Fruit fly (Drosophila melanogaster): ENCODE measurements around the gene Pink1.
A peak's percentile ranks its signal among the peaks of the same experiment; 100 is the strongest.

The Pink1 gene

dm6 chrX:6662378-6662777 lies 21.2 kb upstream of the Pink1 start:
- TF ChIP-seq psq (optimal IDR thresholded peaks at IDR 0.05) = no peak
- no peak for TF ChIP-seq EcR (GFP tag; optimal IDR thresholded peaks at IDR 0.05)

DNA sequence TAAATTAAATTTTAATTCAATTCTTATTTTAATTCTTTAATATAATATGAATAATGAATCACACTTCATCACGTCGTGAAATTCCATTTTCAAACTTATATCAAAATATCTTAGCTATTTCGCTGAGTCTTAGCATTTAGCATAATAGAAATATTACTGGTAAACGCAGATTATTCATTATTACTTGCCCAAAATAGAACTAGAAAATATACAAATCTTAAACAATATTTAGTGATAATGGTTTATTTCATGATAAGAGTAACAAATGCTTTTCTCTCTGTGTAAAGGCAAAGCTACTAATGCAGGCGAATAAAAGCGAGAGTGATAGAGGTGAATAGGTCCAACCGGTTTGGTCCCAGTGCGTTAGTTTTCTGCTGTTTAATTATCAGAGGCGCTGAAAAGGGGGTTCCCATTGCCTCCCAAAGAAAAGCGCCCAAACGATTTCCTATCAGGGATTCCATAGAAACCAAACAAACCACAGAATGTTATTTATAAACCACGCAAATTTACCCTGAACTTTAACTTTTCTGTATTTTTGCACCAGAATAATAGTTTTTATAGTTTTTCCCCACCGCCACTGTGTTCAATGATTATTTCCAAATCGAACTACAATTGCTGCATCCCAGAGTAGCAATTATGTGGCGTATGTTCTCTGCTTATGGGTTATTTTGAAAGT lies 20.6 kb upstream of the Pink1 start:
- TF ChIP-seq psq (optimal IDR thresholded peaks at IDR 0.05) (no peak), Dll (optimal IDR thresholded peaks at IDR 0.05) (no peak), EcR (GFP tag; optimal IDR thresholded peaks at IDR 0.05) (no peak), usp (GFP tag; optimal IDR thresholded peaks at IDR 0.05) (no peak), CG8478 (optimal IDR thresholded peaks at IDR 0.05) (no peak), pan (optimal IDR thresholded peaks at IDR 0.05) (no peak)

- TF ChIP-seq Dll (optimal IDR thresholded peaks at IDR 0.05) (no peak), psq (optimal IDR thresholded peaks at IDR 0.05) (no peak), pan (optimal IDR thresholded peaks at IDR 0.05) (no peak), EcR (GFP tag; optimal IDR thresholded peaks at IDR 0.05) (no peak), CG8478 (optimal IDR thresholded peaks at IDR 0.05) (no peak)
These were observed 19.6 kb upstream of the Pink1 start for dm6 chrX:6663976-6664375.

DNA sequence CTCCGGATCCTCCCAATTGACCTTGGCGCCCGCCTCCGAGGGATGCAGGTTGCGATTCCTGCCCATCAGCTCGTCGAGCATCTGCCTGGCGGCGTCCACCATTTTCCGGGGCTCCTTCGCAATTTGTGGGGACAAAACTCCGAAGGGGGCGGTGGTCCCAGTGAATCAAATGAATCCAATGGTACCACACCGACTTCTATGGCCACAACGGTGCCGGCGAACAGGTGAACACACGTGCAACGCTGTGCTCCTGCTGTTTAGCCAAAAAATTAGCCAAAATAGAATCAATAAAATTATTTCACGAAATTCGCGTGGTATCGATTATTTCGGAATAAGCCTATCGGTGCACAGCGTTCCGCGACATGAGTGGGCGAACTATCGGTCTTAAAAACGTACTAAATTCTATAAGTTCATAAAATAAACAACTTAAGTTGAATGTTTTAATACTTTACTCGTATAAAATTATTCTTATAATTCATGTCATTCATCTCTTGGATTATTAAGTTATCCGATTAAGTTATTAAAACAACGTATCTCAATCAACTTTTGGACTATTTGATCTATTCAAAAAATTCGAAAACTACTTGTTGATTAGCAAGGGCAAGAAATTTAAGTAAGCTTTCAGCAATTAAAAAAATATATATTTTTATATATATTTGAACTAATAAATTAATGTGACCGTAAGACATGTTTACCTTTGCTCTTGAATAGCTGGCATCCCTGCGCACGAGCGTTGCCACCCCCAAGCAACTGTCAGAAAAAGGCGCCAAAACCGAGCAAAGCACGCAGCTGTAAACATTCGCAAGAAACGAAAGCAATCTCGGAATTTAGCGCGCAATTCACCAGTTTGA lies 9.7 kb upstream of the Pink1 start, which contains the start of the genes CG3198 and Mcm6:
TSS of gene CG3198 (minus strand) at position 337 of the 851 bp plus-strand sequence.
TSS of gene Mcm6 (plus strand) at position 751 of the 851 bp plus-strand sequence.
- no peak for TF ChIP-seq usp (GFP tag; optimal IDR thresholded peaks at IDR 0.05)
- no peak for TF ChIP-seq CG8478 (optimal IDR thresholded peaks at IDR 0.05)
- TF ChIP-seq EcR (GFP tag; optimal IDR thresholded peaks at IDR 0.05) = no peak
- TF ChIP-seq Dll (optimal IDR thresholded peaks at IDR 0.05) = no peak
- TF ChIP-seq pan (optimal IDR thresholded peaks at IDR 0.05) = no peak
- no peak for TF ChIP-seq psq (optimal IDR thresholded peaks at IDR 0.05)

DNA sequence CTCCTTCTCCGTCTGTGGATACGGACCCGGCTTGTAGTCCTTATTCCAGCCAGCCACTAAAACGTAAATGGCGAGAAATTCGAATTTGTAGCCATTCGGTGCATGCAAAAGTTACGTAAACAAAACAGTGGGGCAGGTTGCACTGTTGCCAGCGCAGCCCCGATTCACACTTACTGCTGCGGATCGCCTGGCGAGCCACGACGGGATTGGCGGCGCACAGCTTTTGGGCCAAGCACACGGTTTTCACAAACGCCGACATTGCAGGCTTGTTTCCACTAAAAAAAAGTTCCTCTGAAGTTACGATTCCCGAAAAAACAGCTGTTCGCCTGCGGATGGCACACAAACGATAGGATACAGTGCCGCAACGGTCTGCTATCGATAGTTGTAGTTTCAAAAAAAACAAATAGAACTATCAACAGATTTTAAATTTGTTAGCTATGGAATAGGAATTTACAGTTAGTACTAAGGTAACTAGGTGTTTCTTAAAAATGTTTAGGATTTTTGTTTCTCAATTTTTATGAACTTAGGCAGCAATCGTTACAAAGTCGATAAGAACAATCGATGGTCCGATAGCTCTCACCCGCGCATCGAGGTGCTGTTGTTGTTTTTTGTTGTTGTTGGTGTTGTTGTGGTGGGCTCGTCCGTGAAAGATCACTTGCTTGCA lies 5.6 kb upstream of the Pink1 start, which contains the start of gene Fum1:
TSS of gene Fum1 (plus strand) at position 599 of the 664 bp plus-strand sequence.
- no peak for TF ChIP-seq Dll (optimal IDR thresholded peaks at IDR 0.05)
- TF ChIP-seq CG8478 (optimal IDR thresholded peaks at IDR 0.05) = no peak
- TF ChIP-seq psq (optimal IDR thresholded peaks at IDR 0.05) = no peak
- no peak for TF ChIP-seq usp (GFP tag; optimal IDR thresholded peaks at IDR 0.05)
- no peak for TF ChIP-seq EcR (GFP tag; optimal IDR thresholded peaks at IDR 0.05)
- TF ChIP-seq pan (optimal IDR thresholded peaks at IDR 0.05) = no peak

- TF ChIP-seq Dll (optimal IDR thresholded peaks at IDR 0.05) = no peak
- no peak for TF ChIP-seq usp (GFP tag; optimal IDR thresholded peaks at IDR 0.05)
- TF ChIP-seq CG8478 (optimal IDR thresholded peaks at IDR 0.05) = no peak
- no peak for TF ChIP-seq pan (optimal IDR thresholded peaks at IDR 0.05)
- no peak for TF ChIP-seq EcR (GFP tag; optimal IDR thresholded peaks at IDR 0.05)
- no peak for TF ChIP-seq psq (optimal IDR thresholded peaks at IDR 0.05)
These were observed 4.7 kb upstream of the Pink1 start, which contains the start of gene ND-ASHI for dm6 chrX:6678635-6679501. Gene ND-ASHI (minus strand): TSS chrX:6679118.

DNA sequence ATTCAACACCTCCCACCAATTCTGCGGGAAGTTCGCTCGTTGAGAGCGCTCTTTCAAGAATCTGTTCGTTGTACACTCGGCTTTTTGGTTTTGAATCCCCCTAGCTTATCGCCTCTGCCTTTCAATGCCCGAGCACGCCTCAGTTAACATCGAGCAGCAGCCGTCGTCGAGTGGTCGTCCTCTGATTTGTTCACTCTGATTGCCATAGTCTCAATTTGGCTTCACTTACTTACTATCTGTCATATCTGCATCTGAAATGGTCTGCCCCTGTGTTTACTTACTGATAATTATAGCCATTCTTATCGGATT lies 4.1 kb upstream of the Pink1 start:
- TF ChIP-seq EcR (GFP tag; optimal IDR thresholded peaks at IDR 0.05) (no peak), Dll (optimal IDR thresholded peaks at IDR 0.05) (peak; percentile 16), pan (optimal IDR thresholded peaks at IDR 0.05) (no peak), CG8478 (optimal IDR thresholded peaks at IDR 0.05) (no peak), usp (GFP tag; optimal IDR thresholded peaks at IDR 0.05) (no peak), psq (optimal IDR thresholded peaks at IDR 0.05) (no peak)

DNA sequence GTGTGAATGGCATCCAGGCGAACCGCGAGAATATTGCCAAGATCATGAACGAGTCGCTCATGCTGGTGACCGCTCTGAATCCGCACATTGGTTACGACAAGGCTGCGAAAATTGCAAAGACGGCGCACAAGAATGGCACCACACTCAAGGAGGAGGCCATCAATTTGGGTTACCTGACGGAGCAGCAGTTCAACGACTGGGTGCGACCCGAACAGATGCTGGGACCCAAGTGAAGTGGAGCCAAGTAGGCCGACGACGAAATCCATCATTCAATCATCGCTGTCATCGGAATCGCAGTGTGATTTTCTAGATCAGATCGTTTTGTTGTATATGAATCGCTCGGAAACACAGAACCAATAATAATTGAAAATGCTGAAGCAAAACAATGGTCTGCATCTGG lies 2.1 kb upstream of the Pink1 start, which contains the start of gene Fum2:
TSS of gene Fum2 (plus strand) at position 301 of the 400 bp plus-strand sequence.
- TF ChIP-seq psq (optimal IDR thresholded peaks at IDR 0.05) = no peak
- no peak for TF ChIP-seq EcR (GFP tag; optimal IDR thresholded peaks at IDR 0.05)
- no peak for TF ChIP-seq CG8478 (optimal IDR thresholded peaks at IDR 0.05)
- no peak for TF ChIP-seq pan (optimal IDR thresholded peaks at IDR 0.05)
- TF ChIP-seq Dll (optimal IDR thresholded peaks at IDR 0.05) = no peak
- no peak for TF ChIP-seq usp (GFP tag; optimal IDR thresholded peaks at IDR 0.05)

DNA sequence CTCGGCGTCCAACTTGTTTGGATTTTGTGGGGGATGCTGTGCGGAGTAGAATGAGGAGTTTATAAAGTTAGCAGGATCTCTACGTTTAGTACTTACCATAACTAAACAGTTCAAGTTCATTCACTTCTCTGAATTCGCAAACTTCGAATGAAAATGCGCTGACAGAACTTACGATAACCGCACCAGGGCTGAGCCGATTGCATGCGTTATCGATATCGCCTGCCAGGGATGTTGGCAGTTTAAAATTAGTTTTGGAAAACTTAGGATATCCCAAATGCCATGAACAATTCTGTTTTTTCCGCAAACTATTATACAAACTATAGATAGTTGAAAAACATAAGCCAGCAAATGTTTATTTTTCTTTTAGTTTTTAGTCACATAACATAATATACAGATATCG lies 3.7 kb downstream of the Pink1 start, which contains the start of gene CG44303:
TSS of gene CG44303 (minus strand) at position 154 of the 400 bp plus-strand sequence.
- no peak for TF ChIP-seq psq (optimal IDR thresholded peaks at IDR 0.05)
- TF ChIP-seq pan (optimal IDR thresholded peaks at IDR 0.05) = no peak
- no peak for TF ChIP-seq usp (GFP tag; optimal IDR thresholded peaks at IDR 0.05)
- TF ChIP-seq CG8478 (optimal IDR thresholded peaks at IDR 0.05) = no peak
- TF ChIP-seq Dll (optimal IDR thresholded peaks at IDR 0.05) = no peak
- no peak for TF ChIP-seq EcR (GFP tag; optimal IDR thresholded peaks at IDR 0.05)

dm6 chrX:6688620-6689400 lies 5.2 kb downstream of the Pink1 start, which contains the start of gene CG3184:
Gene CG3184 (minus strand): TSS chrX:6688774.
- TF ChIP-seq Dll (optimal IDR thresholded peaks at IDR 0.05) = no peak
- no peak for TF ChIP-seq pan (optimal IDR thresholded peaks at IDR 0.05)
- TF ChIP-seq CG8478 (optimal IDR thresholded peaks at IDR 0.05) = no peak
- no peak for TF ChIP-seq psq (optimal IDR thresholded peaks at IDR 0.05)
- no peak for TF ChIP-seq EcR (GFP tag; optimal IDR thresholded peaks at IDR 0.05)
- no peak for TF ChIP-seq usp (GFP tag; optimal IDR thresholded peaks at IDR 0.05)

Measured in whole organism.